Worm (Caenorhabditis elegans): ENCODE measurements around the gene osm-10.

ce11 chrIII:7221103-7221502 is 22.0 kb upstream of the osm-10 start:
- TF ChIP-seq ama-1 (optimal IDR thresholded peaks at IDR 0.05) = no peak
- no peak for TF ChIP-seq nhr-28 (tag; optimal IDR thresholded peaks at IDR 0.05)
- TF ChIP-seq gei-8 (GFP tag; optimal IDR thresholded peaks at IDR 0.05) = no peak
- no peak for TF ChIP-seq unc-62 (GFP tag; optimal IDR thresholded peaks at IDR 0.05 in 1 of 2)
- no peak for TF ChIP-seq unc-62 (tag; optimal IDR thresholded peaks at IDR 0.05)
- TF ChIP-seq dpl-1 (GFP tag; optimal IDR thresholded peaks at IDR 0.05) = no peak
- no peak for TF ChIP-seq nhr-11 (tag; optimal IDR thresholded peaks at IDR 0.05)
- no peak for TF ChIP-seq php-3 (GFP tag; IDR thresholded peaks at IDR 0.05)
- TF ChIP-seq lin-15B (tag; optimal IDR thresholded peaks at IDR 0.05) = no peak

All from whole organism, L4 larva.